Worm (Caenorhabditis elegans) whole organism, L1 larva: ENCODE data around the gene srsx-6.

Source experiments
- alr-1 ChIP-seq: fragments of 200-800 bp; sonication (Bioruptor generic); optimal IDR thresholded peaks from 2 replicates; lab custom pipeline; 2018; ENCODE audit warnings: borderline replicate concordance, mild to moderate bottlenecking, missing genetic modification characterization, missing compliant biosample characterization
- ceh-63 ChIP-seq: fragments of 200-800 bp; sonication (Bioruptor generic); optimal IDR thresholded peaks from 2 replicates; lab custom pipeline; 2018; ENCODE audit warnings: mild to moderate bottlenecking, missing genetic modification characterization, missing compliant biosample characterization
- ceh-8 ChIP-seq: fragments of 200-800 bp; sonication (Bioruptor generic); optimal IDR thresholded peaks from 2 replicates; lab custom pipeline; 2018; ENCODE audit warnings: mild to moderate bottlenecking, missing genetic modification characterization, moderate library complexity, missing compliant biosample characterization
- ceh-82 ChIP-seq, 3 experiments: fragments of 150-350 bp in 1 of 3; sonication (generic microtip) in 2 of 3; optimal IDR thresholded peaks; 2 replicates each; lab custom pipeline; 2014 to 2017; ENCODE audit warnings: missing biosample characterization in 3 of 3, missing genetic modification characterization in 3 of 3
- ceh-88 ChIP-seq: fragments of 200-800 bp; sonication (Bioruptor generic); IDR thresholded peaks from 2 replicates; pipeline ENCODE4 v1.3.6; 2022; ENCODE audit warnings: missing genetic modification characterization, missing compliant biosample characterization
- ceh-90 ChIP-seq: sonication (generic microtip); optimal IDR thresholded peaks from 2 replicates; lab custom pipeline; 2016; ENCODE audit warnings: missing genetic modification characterization, missing compliant biosample characterization
- dpl-1 ChIP-seq, 3 experiments: fragments of 150-350 bp in 2 of 3; sonication (generic microtip) in 1 of 3; optimal IDR thresholded peaks; 2 replicates each; lab custom pipeline; 2014 to 2017; ENCODE audit warnings: missing biosample characterization in 3 of 3, missing genetic modification characterization in 3 of 3, missing genetic modification reagents in 3 of 3
- dsc-1 ChIP-seq: sonication (generic microtip); optimal IDR thresholded peaks from 2 replicates; lab custom pipeline; 2016; ENCODE audit warnings: mild to moderate bottlenecking, missing genetic modification characterization, missing compliant biosample characterization
- efl-1 ChIP-seq, 4 experiments: fragments of 150-350 bp; optimal IDR thresholded peaks in 3 of 4; peaks in 1 of 4; 1 replicate in 1 of 4; 2 replicates in 3 of 4; lab custom pipeline; 2014; ENCODE audit warnings: missing biosample characterization in 2 of 4, missing genetic modification characterization in 2 of 4, missing genetic modification reagents in 2 of 4
- egl-13 ChIP-seq: sonication (generic microtip); optimal IDR thresholded peaks from 2 replicates; lab custom pipeline; 2016; ENCODE audit warnings: missing genotype, missing genetic modification reagents, missing genetic modification characterization, missing compliant biosample characterization
- egl-27 ChIP-seq, 2 experiments: fragments of 150-350 bp in 1 of 2; sonication (generic microtip); optimal IDR thresholded peaks; 3 replicates each; lab custom pipeline; 2017 to 2018; ENCODE audit warnings: missing biosample characterization in 2 of 2, missing genetic modification characterization in 2 of 2, missing genetic modification reagents in 2 of 2
- elt-2 ChIP-seq: sonication (generic microtip); optimal IDR thresholded peaks from 2 replicates; lab custom pipeline; 2016; ENCODE audit warnings: missing genetic modification characterization, mild to moderate bottlenecking, inconsistent platforms, missing compliant biosample characterization, missing genetic modification reagents
- fkh-4 ChIP-seq: sonication (generic microtip); optimal IDR thresholded peaks from 2 replicates; lab custom pipeline; 2016; ENCODE audit warnings: missing compliant biosample characterization, missing genetic modification characterization, borderline replicate concordance
- grh-1 ChIP-seq: fragments of 200-800 bp; sonication (Bioruptor generic); IDR thresholded peaks from 2 replicates; pipeline ENCODE4 v1.3.6; 2022; ENCODE audit warnings: missing genetic modification reagents, missing genetic modification characterization, missing compliant biosample characterization
- hlh-17 ChIP-seq: fragments of 200-800 bp; sonication (Bioruptor generic); optimal IDR thresholded peaks from 2 replicates; lab custom pipeline; 2018; ENCODE audit warnings: missing genetic modification characterization, mild to moderate bottlenecking, missing compliant biosample characterization, moderate library complexity, borderline replicate concordance
- hlh-4 ChIP-seq: sonication (generic microtip); optimal IDR thresholded peaks from 2 replicates; lab custom pipeline; 2016; ENCODE audit warnings: mild to moderate bottlenecking, missing genetic modification characterization, missing compliant biosample characterization
- isw-1 ChIP-seq: fragments of 200-800 bp; sonication (Bioruptor generic); IDR thresholded peaks from 2 replicates; pipeline ENCODE4 v1.3.6; 2022; ENCODE audit warnings: missing genetic modification characterization, missing compliant biosample characterization
- lin-13 ChIP-seq: fragments of 150-350 bp; optimal IDR thresholded peaks from 2 replicates; lab custom pipeline; 2014; ENCODE audit warnings: missing biosample characterization, missing genetic modification reagents, missing genetic modification characterization
- lin-14 ChIP-seq: fragments of 200-800 bp; sonication (Bioruptor generic); optimal IDR thresholded peaks from 2 replicates; lab custom pipeline; 2018; ENCODE audit warnings: mild to moderate bottlenecking, missing genetic modification characterization, moderate library complexity, missing compliant biosample characterization
- lin-15B ChIP-seq: fragments of 150-350 bp; sonication (generic microtip); optimal IDR thresholded peaks from 3 replicates; lab custom pipeline; 2014; ENCODE audit warnings: missing biosample characterization, missing genetic modification characterization
- lin-35 ChIP-seq, 2 experiments: fragments of 150-350 bp; optimal IDR thresholded peaks; 2 replicates each; lab custom pipeline; 2014; ENCODE audit warnings: missing biosample characterization in 2 of 2, missing genetic modification characterization in 2 of 2, missing genetic modification reagents in 2 of 2
- lin-39 ChIP-seq: fragments of 150-350 bp; optimal IDR thresholded peaks from 2 replicates; lab custom pipeline; 2014; ENCODE audit warnings: missing biosample characterization, missing genetic modification reagents, missing genetic modification characterization
- lsy-2 ChIP-seq, 2 experiments: fragments of 150-350 bp; optimal IDR thresholded peaks; 2 replicates each; lab custom pipeline; 2014; ENCODE audit warnings: missing biosample characterization in 2 of 2, missing genetic modification characterization in 2 of 2
- mab-9 ChIP-seq: fragments of 200-800 bp; sonication (Bioruptor generic); IDR thresholded peaks from 2 replicates; pipeline ENCODE4 v1.3.6; 2022; ENCODE audit warnings: missing genetic modification reagents, missing genetic modification characterization, missing compliant biosample characterization
- mdl-1 ChIP-seq, 2 experiments: fragments of 150-350 bp; optimal IDR thresholded peaks; 2 replicates each; lab custom pipeline; 2014 to 2017; ENCODE audit warnings: missing biosample characterization in 2 of 2, missing genetic modification characterization in 2 of 2, inconsistent platforms in 1 of 2
- mep-1 ChIP-seq: fragments of 150-350 bp; optimal IDR thresholded peaks from 2 replicates; lab custom pipeline; 2014; ENCODE audit warnings: missing biosample characterization, missing genetic modification characterization
- nhr-19 ChIP-seq: fragments of 200-800 bp; sonication (Bioruptor generic); conservative IDR thresholded peaks from 2 replicates; pipeline ENCODE4 v1.3.6; 2022; ENCODE audit warnings: missing genetic modification characterization, missing compliant biosample characterization
- nhr-20 ChIP-seq: sonication (generic microtip); optimal IDR thresholded peaks from 2 replicates; lab custom pipeline; 2016; ENCODE audit warnings: mild to moderate bottlenecking, missing genetic modification characterization, missing compliant biosample characterization
- nhr-28 ChIP-seq: fragments of 150-350 bp; optimal IDR thresholded peaks from 2 replicates; lab custom pipeline; 2014; ENCODE audit warnings: missing biosample characterization, missing genetic modification characterization
- nhr-47 ChIP-seq: sonication (generic microtip); optimal IDR thresholded peaks from 2 replicates; lab custom pipeline; 2016; ENCODE audit warnings: mild to moderate bottlenecking, missing genetic modification characterization, moderate library complexity, missing compliant biosample characterization
- nhr-71 ChIP-seq: sonication (generic microtip); optimal IDR thresholded peaks from 2 replicates; lab custom pipeline; 2016; ENCODE audit warnings: mild to moderate bottlenecking, missing genetic modification characterization, moderate library complexity, missing compliant biosample characterization
- nhr-76 ChIP-seq: sonication (generic microtip); optimal IDR thresholded peaks from 2 replicates; lab custom pipeline; 2017; ENCODE audit warnings: missing biosample characterization, missing genetic modification characterization
- nhr-90 ChIP-seq: sonication (generic microtip); optimal IDR thresholded peaks from 2 replicates; lab custom pipeline; 2016; ENCODE audit warnings: mild to moderate bottlenecking, missing genetic modification characterization, missing compliant biosample characterization; ENCODE audit not compliant: poor library complexity
- pag-3 ChIP-seq: sonication (generic microtip); optimal IDR thresholded peaks from 2 replicates; lab custom pipeline; 2017; ENCODE audit warnings: missing genetic modification characterization, mild to moderate bottlenecking, missing compliant biosample characterization, antibody characterized with exemption, borderline replicate concordance; ENCODE audit not compliant: insufficient read depth
- pqm-1 ChIP-seq: sonication (generic microtip); optimal IDR thresholded peaks from 3 replicates; lab custom pipeline; 2017; ENCODE audit warnings: missing biosample characterization, missing genetic modification characterization
- rnt-1 ChIP-seq: sonication (generic microtip); optimal IDR thresholded peaks from 2 replicates; lab custom pipeline; 2016; ENCODE audit warnings: mild to moderate bottlenecking, missing genetic modification characterization, moderate library complexity, missing compliant biosample characterization
- snu-23 ChIP-seq: sonication (generic microtip); optimal IDR thresholded peaks from 2 replicates; lab custom pipeline; 2016; ENCODE audit warnings: missing genetic modification characterization, missing compliant biosample characterization
- swsn-7 ChIP-seq: sonication (generic microtip); optimal IDR thresholded peaks from 2 replicates; lab custom pipeline; 2016; ENCODE audit warnings: missing genetic modification characterization, missing compliant biosample characterization
- unc-86 ChIP-seq: sonication (generic microtip); optimal IDR thresholded peaks from 2 replicates; lab custom pipeline; 2016; ENCODE audit warnings: missing genetic modification characterization, missing compliant biosample characterization
- vab-15 ChIP-seq: sonication (generic microtip); optimal IDR thresholded peaks from 2 replicates; lab custom pipeline; 2017; ENCODE audit warnings: missing genotype, mild to moderate bottlenecking, missing genetic modification characterization, missing compliant biosample characterization
- ztf-4 ChIP-seq: fragments of 150-350 bp; optimal IDR thresholded peaks from 2 replicates; lab custom pipeline; 2014; ENCODE audit warnings: missing biosample characterization, missing genetic modification characterization

The srsx-6 gene

ce11 chrV:7888036-7888435 is 38.8 kb upstream of the srsx-6 start:
- TF ChIP-seq dsc-1 (tag; lab: Kevin White, UChicago) (no peak), ceh-88 (GFP tag; lab: Robert Waterston, UW) (no peak), nhr-76 (no peak), nhr-28 (tag; lab: Kevin White, UChicago) (no peak), lin-35 (GFP tag; optimal IDR thresholded peaks at IDR 0.05; lab: Kevin White, UChicago) (no peak), lin-14 (GFP tag; lab: Kevin White, UChicago) (peak; percentile 5), pqm-1 (tag; lab: Kevin White, UChicago) (no peak), elt-2 (tag; lab: Kevin White, UChicago) (peak; percentile 40), dpl-1 (GFP tag; optimal IDR thresholded peaks at IDR 0.05; lab: Kevin White, UChicago) (no peak), nhr-90 (tag; lab: Kevin White, UChicago) (no peak), ceh-82 (tag; optimal IDR thresholded peaks at IDR 0.05; lab: Kevin White, UChicago) (no peak), grh-1 (GFP tag; lab: Robert Waterston, UW) (no peak), hlh-4 (no peak), efl-1 (optimal IDR thresholded peaks at IDR 0.05; lab: Kevin White, UChicago) (no peak), efl-1 (GFP tag; optimal IDR thresholded peaks at IDR 0.05 in 1 of 2; lab: Kevin White, UChicago) (peak in 1 of 2 experiments; percentile 47), lin-13 (no peak)

ce11 chrV:7891230-7891629 is 35.7 kb upstream of the srsx-6 start, which contains the start of gene F40A3.1:
Gene F40A3.1, plus strand, starts transcription at chrV:7891530.
- no peak for TF ChIP-seq alr-1
- TF ChIP-seq isw-1 (GFP tag; lab: Robert Waterston, UW): no peak
- no peak for TF ChIP-seq ceh-82 (tag; optimal IDR thresholded peaks at IDR 0.05; lab: Kevin White, UChicago)
- no peak for TF ChIP-seq elt-2 (tag; lab: Kevin White, UChicago)
- no peak for TF ChIP-seq unc-86 (tag; lab: Kevin White, UChicago)
- no peak for TF ChIP-seq egl-27 (tag; optimal IDR thresholded peaks at IDR 0.05; lab: Kevin White, UChicago)
- TF ChIP-seq hlh-4: no peak
- no peak for TF ChIP-seq efl-1 (optimal IDR thresholded peaks at IDR 0.05; lab: Kevin White, UChicago)
- peak in 1 of 2 experiments; percentile 3 for TF ChIP-seq efl-1 (GFP tag; optimal IDR thresholded peaks at IDR 0.05 in 1 of 2; lab: Kevin White, UChicago)
- TF ChIP-seq mab-9 (GFP tag; lab: Robert Waterston, UW): no peak

- TF ChIP-seq hlh-17 (GFP tag; lab: Kevin White, UChicago) (no peak), egl-13 (tag; lab: Kevin White, UChicago) (peak; percentile 64), ceh-8 (GFP tag; lab: Kevin White, UChicago) (no peak), nhr-71 (tag; lab: Kevin White, UChicago) (peak; percentile 79), lin-39 (tag; lab: Kevin White, UChicago) (peak; percentile 41), mep-1 (tag; lab: Kevin White, UChicago) (peak; percentile 20), alr-1 (no peak), efl-1 (optimal IDR thresholded peaks at IDR 0.05; lab: Kevin White, UChicago) (peak; percentile 3 to 24), efl-1 (GFP tag; optimal IDR thresholded peaks at IDR 0.05 in 1 of 2; lab: Kevin White, UChicago) (peak; percentile 11 to 82), lin-14 (GFP tag; lab: Kevin White, UChicago) (peak; percentile 86), ceh-90 (no peak), nhr-20 (tag; lab: Kevin White, UChicago) (peak; percentile 10), nhr-19 (GFP tag; lab: Robert Waterston, UW) (peak; percentile 56), unc-86 (tag; lab: Kevin White, UChicago) (no peak), nhr-47 (tag; lab: Kevin White, UChicago) (peak; percentile 29), snu-23 (GFP tag; lab: Kevin White, UChicago) (peak; percentile 62), dsc-1 (tag; lab: Kevin White, UChicago) (peak; percentile 54), lsy-2 (tag; optimal IDR thresholded peaks at IDR 0.05; lab: Kevin White, UChicago) (peak; percentile 39 to 41), rnt-1 (peak; percentile 80), pag-3 (tag; lab: Kevin White, UChicago) (peak; percentile 100), ceh-63 (GFP tag; lab: Kevin White, UChicago) (peak; percentile 77), mdl-1 (tag; optimal IDR thresholded peaks at IDR 0.05; lab: Kevin White, UChicago) (no peak), lin-15B (tag; lab: Kevin White, UChicago) (no peak), swsn-7 (peak; percentile 37), fkh-4 (tag; lab: Kevin White, UChicago) (peak; percentile 6), ztf-4 (tag; lab: Kevin White, UChicago) (peak; percentile 40), vab-15 (tag; lab: Kevin White, UChicago) (no peak)
Measured at ce11 chrV:7893812-7894381, 33.0 kb upstream of the srsx-6 start, which contains the start of gene F40A3.6. Gene F40A3.6, minus strand, starts transcription at chrV:7893862.
